Worm (Caenorhabditis elegans) whole organism, L4 larva: ENCODE measurements around the gene hlh-6.

ENCODE experiments used
- Y105C5A.15 ChIP-seq: fragments of 200-800 bp; sonication (Bioruptor generic); IDR thresholded peaks from 2 replicates; pipeline ENCODE4 v1.3.6; 2022; ENCODE audit warnings: missing genetic modification characterization, missing compliant biosample characterization
- ces-1 ChIP-seq: fragments of 150-350 bp; sonication (generic microtip); optimal IDR thresholded peaks from 4 replicates; lab custom pipeline; 2014; ENCODE audit warnings: missing biosample characterization, missing genetic modification reagents, missing genetic modification characterization
- egl-27 ChIP-seq: sonication (generic microtip); optimal IDR thresholded peaks from 3 replicates; lab custom pipeline; 2017; ENCODE audit warnings: missing biosample characterization, missing genetic modification reagents, missing genetic modification characterization
- fkh-10 ChIP-seq: fragments of 150-350 bp; optimal IDR thresholded peaks from 2 replicates; lab custom pipeline; 2014; ENCODE audit warnings: missing biosample characterization, missing genetic modification reagents, missing genetic modification characterization
- hmg-1.1 ChIP-seq: fragments of 200-800 bp; sonication (Bioruptor generic); IDR thresholded peaks from 2 replicates; pipeline ENCODE4 v1.3.6; 2022; ENCODE audit warnings: missing genetic modification reagents, missing genetic modification characterization, missing compliant biosample characterization
- jun-1 ChIP-seq: fragments of 150-350 bp; optimal IDR thresholded peaks from 2 replicates; lab custom pipeline; 2014; ENCODE audit warnings: missing biosample characterization, missing genetic modification reagents, missing genetic modification characterization
- lin-1 ChIP-seq: fragments of 200-800 bp; sonication (Bioruptor generic); IDR thresholded peaks from 2 replicates; pipeline ENCODE4 v1.3.6; 2022; ENCODE audit warnings: missing genetic modification reagents, missing genetic modification characterization, missing compliant biosample characterization
- mdl-1 ChIP-seq, 2 experiments: fragments of 150-350 bp in 1 of 2; sonication (generic microtip) in 1 of 2; optimal IDR thresholded peaks; 2 replicates each; lab custom pipeline; 2014 to 2017; ENCODE audit warnings: missing biosample characterization in 2 of 2, missing genetic modification characterization in 2 of 2
- pha-4 ChIP-seq, 2 experiments: fragments of 150-350 bp in 1 of 2; fragments of 200-800 bp in 1 of 2; sonication (Bioruptor generic) in 1 of 2; IDR thresholded peaks in 1 of 2; optimal IDR thresholded peaks in 1 of 2; 2 replicates each; pipeline versions ENCODE4 v1.3.6 to Lab custom; 2014 to 2022; ENCODE audit warnings: missing genetic modification characterization in 2 of 2, missing genetic modification reagents in 2 of 2, missing biosample characterization in 1 of 2, missing compliant biosample characterization in 1 of 2
- pqm-1 ChIP-seq: sonication (generic microtip); optimal IDR thresholded peaks from 2 replicates; lab custom pipeline; 2017; ENCODE audit warnings: missing biosample characterization, missing genetic modification characterization

ce11 chrII:9600022-9600722 is 14.5 kb downstream of the hlh-6 start:
- no peak for TF ChIP-seq Y105C5A.15 (GFP tag; lab: Robert Waterston, UW)
- TF ChIP-seq lin-1 (GFP tag; lab: Robert Waterston, UW), result no peak
- TF ChIP-seq ces-1 (GFP tag; lab: Kevin White, UChicago), result no peak
- no peak for TF ChIP-seq pha-4 (GFP tag; IDR thresholded peaks at IDR 0.05; lab: Robert Waterston, UW)
- TF ChIP-seq pha-4 (tag; optimal IDR thresholded peaks at IDR 0.05; lab: Kevin White, UChicago), result no peak
- TF ChIP-seq fkh-10 (GFP tag; lab: Kevin White, UChicago), result no peak
- peak; percentile 48 for TF ChIP-seq pqm-1 (tag; lab: Kevin White, UChicago)
- TF ChIP-seq egl-27 (tag; lab: Kevin White, UChicago), result no peak
- no peak for TF ChIP-seq jun-1 (tag; lab: Kevin White, UChicago)
- TF ChIP-seq mdl-1 (tag; optimal IDR thresholded peaks at IDR 0.05; lab: Kevin White, UChicago), result peak in 1 of 2 experiments; percentile 42
- no peak for TF ChIP-seq hmg-1.1 (GFP tag; lab: Robert Waterston, UW)
